Fruit fly (Drosophila melanogaster): Measurements from ENCODE around the gene ttm2.

ttm2 gene

dm6 chr3L:270760-271500 is 4.0 kb upstream of the ttm2 start, which contains the start of gene miple2 (continued):
- TF ChIP-seq cad (GFP tag; optimal IDR thresholded peaks at IDR 0.05), result no peak
- TF ChIP-seq pfk (GFP tag; optimal IDR thresholded peaks at IDR 0.05), result peak; percentile 66
- TF ChIP-seq CG2875 (GFP tag; optimal IDR thresholded peaks at IDR 0.05), result peak; percentile 53
- no peak for TF ChIP-seq CG8478 (optimal IDR thresholded peaks at IDR 0.05)
- TF ChIP-seq jing (GFP tag; optimal IDR thresholded peaks at IDR 0.05), result no peak
- no peak for TF ChIP-seq wdn (GFP tag; IDR thresholded peaks at IDR 0.05)
- TF ChIP-seq dysf (GFP tag; IDR thresholded peaks at IDR 0.05), result no peak
- no peak for TF ChIP-seq chn (GFP tag; optimal IDR thresholded peaks at IDR 0.05)
- peak; percentile 38 for TF ChIP-seq Bteb2 (GFP tag; optimal IDR thresholded peaks at IDR 0.05)
- peak; percentile 31; the same call in 1 of the 2 replicates for TF ChIP-seq Drgx (GFP tag; IDR thresholded peaks at IDR 0.05)
- no peak for TF ChIP-seq esg (GFP tag; conservative IDR thresholded peaks at IDR 0.05)
- TF ChIP-seq al (GFP tag; IDR thresholded peaks at IDR 0.05), result no peak
- peak; percentile 24 for TF ChIP-seq tx (GFP tag; optimal IDR thresholded peaks at IDR 0.05)
- TF ChIP-seq peb (GFP tag; IDR thresholded peaks at IDR 0.05), result no peak
- TF ChIP-seq Scr (GFP tag; IDR thresholded peaks at IDR 0.05; ENCODE audit: partially characterized antibody), result no peak
- TF ChIP-seq zen (tag; optimal IDR thresholded peaks at IDR 0.05), result no peak
- TF ChIP-seq Mad (GFP tag; optimal IDR thresholded peaks at IDR 0.05), result peak; percentile 13
- TF ChIP-seq nmo (GFP tag; optimal IDR thresholded peaks at IDR 0.05), result peak; percentile 45
- peak; percentile 40 for TF ChIP-seq ac (GFP tag; optimal IDR thresholded peaks at IDR 0.05)
- TF ChIP-seq CG30403 (GFP tag; optimal IDR thresholded peaks at IDR 0.05), result peak; percentile 63
- peak; percentile 57 for TF ChIP-seq twi (tag; optimal IDR thresholded peaks at IDR 0.05)
- TF ChIP-seq pzg (GFP tag; optimal IDR thresholded peaks at IDR 0.05), result no peak
- TF ChIP-seq CG1647 (GFP tag; optimal IDR thresholded peaks at IDR 0.05), result no peak
- TF ChIP-seq cas (GFP tag; IDR thresholded peaks at IDR 0.05), result no peak
- TF ChIP-seq NFAT (GFP tag; IDR thresholded peaks at IDR 0.05), result no peak
- no peak for TF ChIP-seq CG14860 (GFP tag; IDR thresholded peaks at IDR 0.05; ENCODE audit: partially characterized antibody)
- TF ChIP-seq CG4424 (GFP tag; optimal IDR thresholded peaks at IDR 0.05), result peak; percentile 42
- TF ChIP-seq slp2 (GFP tag; optimal IDR thresholded peaks at IDR 0.05), result peak; percentile 33
- TF ChIP-seq mirr (GFP tag; optimal IDR thresholded peaks at IDR 0.05), result peak; percentile 83
- TF ChIP-seq NC2α (GFP tag; optimal IDR thresholded peaks at IDR 0.05), result no peak
- TF ChIP-seq repo (GFP tag; optimal IDR thresholded peaks at IDR 0.05), result no peak
- TF ChIP-seq Med (GFP tag), result peak; percentile 66
- TF ChIP-seq gro (GFP tag; optimal IDR thresholded peaks at IDR 0.05), result peak; percentile 53
- TF ChIP-seq ro (GFP tag; IDR thresholded peaks at IDR 0.05), result no peak
- no peak for TF ChIP-seq hb (GFP tag; IDR thresholded peaks at IDR 0.05; ENCODE audit: partially characterized antibody)
- no peak for TF ChIP-seq ems (GFP tag; optimal IDR thresholded peaks at IDR 0.05)
- TF ChIP-seq CG17385 (GFP tag; optimal IDR thresholded peaks at IDR 0.05), result peak; percentile 52
- TF ChIP-seq gcm (GFP tag; optimal IDR thresholded peaks at IDR 0.05), result no peak
- TF ChIP-seq trem (tag; optimal IDR thresholded peaks at IDR 0.05), result no peak
- peak; percentile 46 for TF ChIP-seq CG12391 (tag; optimal IDR thresholded peaks at IDR 0.05)
- TF ChIP-seq CG11247 (GFP tag; IDR thresholded peaks at IDR 0.05), result no peak
- peak; percentile 15 for TF ChIP-seq Fer3 (tag; optimal IDR thresholded peaks at IDR 0.05)
- TF ChIP-seq Side (GFP tag; optimal IDR thresholded peaks at IDR 0.05), result peak; percentile 53
- peak; percentile 64 for TF ChIP-seq CG18599 (GFP tag; optimal IDR thresholded peaks at IDR 0.05)
- peak; percentile 15 for TF ChIP-seq CG8281 (tag; optimal IDR thresholded peaks at IDR 0.05)
- TF ChIP-seq CG11398 (GFP tag; optimal IDR thresholded peaks at IDR 0.05), result peak; percentile 71
- TF ChIP-seq CG2199 (GFP tag; IDR thresholded peaks at IDR 0.05), result no peak
- 0 out of 2 replicates have a peak, but pooled peaks have one; percentile 12 for TF ChIP-seq CG17328 (GFP tag; IDR thresholded peaks at IDR 0.05)
- TF ChIP-seq CG17186 (GFP tag; optimal IDR thresholded peaks at IDR 0.05), result no peak
- TF ChIP-seq fd96Cb (tag; optimal IDR thresholded peaks at IDR 0.05), result peak; percentile 20
